Fruit fly (Drosophila melanogaster): ENCODE results near the gene CG32986.

The CG32986 gene

DNA sequence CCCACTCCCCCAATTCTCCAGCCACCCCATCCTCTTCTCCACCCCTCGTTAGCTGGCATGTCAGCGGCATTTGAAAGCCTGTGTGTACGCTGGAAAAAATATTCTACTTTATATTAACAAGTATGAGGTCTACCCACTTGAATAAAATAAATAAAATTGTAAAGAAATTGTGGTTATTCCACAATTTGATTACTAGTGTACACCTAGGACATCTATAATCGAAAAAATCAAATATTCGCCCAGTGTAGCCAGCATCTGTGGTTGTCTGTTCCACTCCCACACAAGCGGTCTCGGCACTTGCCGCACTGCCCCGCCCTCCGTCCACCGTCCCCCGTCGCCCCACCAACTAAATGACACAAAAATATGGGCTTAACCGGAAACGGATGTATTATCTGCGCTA is 1.8 kb upstream of the CG32986 start (continued):
- TF ChIP-seq CG12299 (tag; optimal IDR thresholded peaks at IDR 0.05) (peak; percentile 29), pita (GFP tag; optimal IDR thresholded peaks at IDR 0.05) (no peak), Abd-B (GFP tag; optimal IDR thresholded peaks at IDR 0.05) (peak; percentile 56), ATbp (GFP tag; optimal IDR thresholded peaks at IDR 0.05) (peak; percentile 72), CG7745 (tag; optimal IDR thresholded peaks at IDR 0.05) (no peak), gcm2 (GFP tag; optimal IDR thresholded peaks at IDR 0.05) (no peak), wdn (GFP tag; IDR thresholded peaks at IDR 0.05) (peak; percentile 15; the same call in 1 of the 2 replicates), CG11695 (GFP tag; IDR thresholded peaks at IDR 0.05) (0 out of 3 replicates have a peak, but pooled peaks have one; percentile 48), CHES-1-like (GFP tag; optimal IDR thresholded peaks at IDR 0.05) (no peak), CG13123 (GFP tag; optimal IDR thresholded peaks at IDR 0.05) (no peak), usp (GFP tag; optimal IDR thresholded peaks at IDR 0.05) (no peak), sob (GFP tag; IDR thresholded peaks at IDR 0.05) (peak; percentile 66; the same call in 1 of the 2 replicates), Eip74EF (GFP tag; optimal IDR thresholded peaks at IDR 0.05) (peak in 1 of 2 experiments; percentile 62), tio (GFP tag; optimal IDR thresholded peaks at IDR 0.05) (peak; percentile 26), CG8478 (optimal IDR thresholded peaks at IDR 0.05) (no peak), hth (optimal IDR thresholded peaks at IDR 0.05) (no peak), CG3065 (GFP tag; optimal IDR thresholded peaks at IDR 0.05) (no peak), ftz-f1 (GFP tag; optimal IDR thresholded peaks at IDR 0.05) (no peak), nerfin-1 (tag; optimal IDR thresholded peaks at IDR 0.05) (peak; percentile 70), scrt (GFP tag; optimal IDR thresholded peaks at IDR 0.05) (peak; percentile 44), schlank (tag; optimal IDR thresholded peaks at IDR 0.05) (no peak), tll (GFP tag; optimal IDR thresholded peaks at IDR 0.05) (no peak), unc-4 (GFP tag; IDR thresholded peaks at IDR 0.05; ENCODE audit: partially characterized antibody) (no peak), CG1647 (GFP tag; optimal IDR thresholded peaks at IDR 0.05) (peak; percentile 46), TFAM (GFP tag; optimal IDR thresholded peaks at IDR 0.05) (peak; percentile 55), lola (GFP tag; optimal IDR thresholded peaks at IDR 0.05) (peak in 1 of 3 experiments; percentile 78), sr (GFP tag; IDR thresholded peaks at IDR 0.05) (0 out of 3 replicates have a peak, but pooled peaks have one; percentile 13), Six4 (GFP tag; optimal IDR thresholded peaks at IDR 0.05) (peak; percentile 67), BtbVII (GFP tag; optimal IDR thresholded peaks at IDR 0.05) (peak; percentile 53), abd-A (tag; optimal IDR thresholded peaks at IDR 0.05) (no peak), CG18619 (GFP tag; optimal IDR thresholded peaks at IDR 0.05) (peak; percentile 30), nmo (GFP tag; optimal IDR thresholded peaks at IDR 0.05) (peak; percentile 84), CG6683 (GFP tag; optimal IDR thresholded peaks at IDR 0.05) (no peak), CG15601 (tag; optimal IDR thresholded peaks at IDR 0.05) (peak; percentile 59), CG2120 (GFP tag; optimal IDR thresholded peaks at IDR 0.05) (peak; percentile 13), CG12104 (GFP tag; optimal IDR thresholded peaks at IDR 0.05) (peak; percentile 52), Sox102F (GFP tag; optimal IDR thresholded peaks at IDR 0.05) (peak; percentile 73), YL-1 (GFP tag; optimal IDR thresholded peaks at IDR 0.05) (no peak), CG2889 (GFP tag; IDR thresholded peaks at IDR 0.05) (peak; percentile 21; the same call in 1 of the 3 replicates), h (optimal IDR thresholded peaks at IDR 0.05) (no peak), oc (tag; optimal IDR thresholded peaks at IDR 0.05) (peak; percentile 48), ase (GFP tag; IDR thresholded peaks at IDR 0.05) (0 out of 3 replicates have a peak, but pooled peaks have one; percentile 62), Bdp1 (GFP tag; optimal IDR thresholded peaks at IDR 0.05) (no peak), slbo (GFP tag; IDR thresholded peaks at IDR 0.05) (peak; percentile 57), Med (GFP tag) (peak; percentile 89), CG5180 (GFP tag; optimal IDR thresholded peaks at IDR 0.05) (peak; percentile 40), CG11398 (GFP tag; optimal IDR thresholded peaks at IDR 0.05) (no peak), CG2199 (GFP tag; IDR thresholded peaks at IDR 0.05) (0 out of 3 replicates have a peak, but pooled peaks have one; percentile 48), CG14441 (GFP tag; IDR thresholded peaks at IDR 0.05) (peak; percentile 58), lov (optimal IDR thresholded peaks at IDR 0.05) (no peak), lov (GFP tag; IDR thresholded peaks at IDR 0.05) (peak; percentile 82; the same call in 2 of the 3 replicates)

All from whole organism, embryonic.